Worm (Caenorhabditis elegans): Measurements from ENCODE around the gene F41H10.2.

Gene F41H10.2

DNA sequence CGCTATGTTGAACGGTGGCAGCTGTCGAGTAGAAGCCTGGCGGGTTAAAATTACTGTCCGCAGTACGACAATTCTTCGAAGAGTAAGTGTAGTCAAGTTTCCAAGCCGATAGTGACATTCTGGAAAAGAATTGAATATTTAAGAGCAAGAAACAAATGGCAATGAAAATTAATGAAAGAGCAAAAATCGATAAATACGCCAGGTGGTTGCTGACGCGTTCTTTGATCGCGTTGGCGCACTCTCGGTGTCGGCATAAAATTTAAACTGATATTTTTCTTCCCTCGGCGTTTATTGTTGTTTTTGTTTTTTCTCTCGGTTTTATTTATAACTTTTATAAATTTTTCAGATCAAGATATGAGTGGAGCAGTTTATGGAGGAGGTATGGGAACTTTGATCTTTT is 13.3 kb downstream of the F41H10.2 start, which contains the start of the genes perm-3 and swsn-6 (continued):
- TF ChIP-seq ztf-7 (tag; optimal IDR thresholded peaks at IDR 0.05) (peak; percentile 64), attf-4 (tag; optimal IDR thresholded peaks at IDR 0.05) (no peak), ceh-62 (tag; optimal IDR thresholded peaks at IDR 0.05) (no peak), lsy-2 (tag; optimal IDR thresholded peaks at IDR 0.05) (peak; percentile 24 to 89), nhr-6 (tag; optimal IDR thresholded peaks at IDR 0.05) (peak; percentile 37), nhr-25 (tag; optimal IDR thresholded peaks at IDR 0.05; ENCODE audit: borderline replicate concordance, insufficient read depth) (no peak), madf-9 (GFP tag; conservative IDR thresholded peaks at IDR 0.05) (0 out of 2 replicates have a peak, but pooled peaks have one; percentile 36), mep-1 (tag; optimal IDR thresholded peaks at IDR 0.05) (peak; percentile 78), zag-1 (tag; optimal IDR thresholded peaks at IDR 0.05) (no peak), Y48G9A.11 (GFP tag; IDR thresholded peaks at IDR 0.05) (no peak), nhr-237 (tag; optimal IDR thresholded peaks at IDR 0.05) (no peak), mxl-3 (GFP tag; optimal IDR thresholded peaks at IDR 0.05) (no peak), skn-1 (tag; optimal IDR thresholded peaks at IDR 0.05) (no peak), nhr-28 (tag; optimal IDR thresholded peaks at IDR 0.05) (peak; percentile 28), ZK337.2 (GFP tag; IDR thresholded peaks at IDR 0.05) (no peak), pqm-1 (tag; optimal IDR thresholded peaks at IDR 0.05) (no peak), nhr-41 (GFP tag; IDR thresholded peaks at IDR 0.05) (no peak), madf-5 (GFP tag; IDR thresholded peaks at IDR 0.05) (no peak), dmd-8 (GFP tag; IDR thresholded peaks at IDR 0.05) (no peak), snpc-1.2 (GFP tag; IDR thresholded peaks at IDR 0.05) (peak; percentile 82), snpc-4 (tag; optimal IDR thresholded peaks at IDR 0.05) (no peak), php-3 (GFP tag; IDR thresholded peaks at IDR 0.05) (0 out of 2 replicates have a peak, but pooled peaks have one; percentile 45), pha-4 (GFP tag; IDR thresholded peaks at IDR 0.05) (peak; percentile 50; the same call in 1 of the 2 replicates), pha-4 (tag; optimal IDR thresholded peaks at IDR 0.05) (peak; percentile 50), nhr-102 (tag; optimal IDR thresholded peaks at IDR 0.05) (peak; percentile 76), spr-3 (GFP tag; optimal IDR thresholded peaks at IDR 0.05) (no peak), zfp-3 (GFP tag; conservative IDR thresholded peaks at IDR 0.05) (0 out of 2 replicates have a peak, but pooled peaks have one; percentile 54), mes-2 (tag; optimal IDR thresholded peaks at IDR 0.05; ENCODE audit: poor library complexity, severe bottlenecking) (peak; percentile 90), F49E8.2 (tag; optimal IDR thresholded peaks at IDR 0.05; ENCODE audit: borderline replicate concordance) (no peak), dpl-1 (GFP tag; optimal IDR thresholded peaks at IDR 0.05) (peak; percentile 86), hmg-1.1 (GFP tag; IDR thresholded peaks at IDR 0.05) (peak; percentile 68), ceh-28 (tag; optimal IDR thresholded peaks at IDR 0.05) (peak; percentile 44), aha-1 (tag) (peak; percentile 32), lin-29 (GFP tag; IDR thresholded peaks at IDR 0.05) (no peak), tag-97 (GFP tag; IDR thresholded peaks at IDR 0.05) (no peak), spr-1 (tag; optimal IDR thresholded peaks at IDR 0.05) (peak; percentile 35), duxl-1 (tag; optimal IDR thresholded peaks at IDR 0.05; ENCODE audit: poor library complexity) (peak; percentile 52), ctbp-1 (GFP tag; IDR thresholded peaks at IDR 0.05) (no peak), nhr-77 (tag; optimal IDR thresholded peaks at IDR 0.05) (peak; percentile 42), lir-3 (tag; optimal IDR thresholded peaks at IDR 0.05) (no peak), F37D6.2 (tag; optimal IDR thresholded peaks at IDR 0.05) (peak; percentile 70), daf-16 (GFP tag; optimal IDR thresholded peaks at IDR 0.05) (peak in 1 of 2 experiments; percentile 27), daf-16 (tag; optimal IDR thresholded peaks at IDR 0.05) (peak; percentile 44), fos-1 (tag; optimal IDR thresholded peaks at IDR 0.05) (no peak)

Measured in whole organism, L4 larva.